Fruit fly (Drosophila melanogaster): ENCODE data around the gene CG45545.

dm6 chr3R:7508198-7508837 lies 43.5 kb upstream of the CG45545 start:
- TF ChIP-seq Smox (GFP tag; optimal IDR thresholded peaks at IDR 0.05) (no peak), esn (GFP tag; optimal IDR thresholded peaks at IDR 0.05) (no peak), CG15336 (GFP tag; IDR thresholded peaks at IDR 0.05) (no peak), Blimp-1 (GFP tag; optimal IDR thresholded peaks at IDR 0.05) (no peak), CG8119 (GFP tag; IDR thresholded peaks at IDR 0.05) (no peak), CG6854 (GFP tag; optimal IDR thresholded peaks at IDR 0.05) (no peak)

All from whole organism, prepupa.